Worm (Caenorhabditis elegans) whole organism, young adult: Measurements from ENCODE around the gene gldi-7.
A peak's percentile ranks its signal among the peaks of the same experiment; 100 is the strongest.

ENCODE experiments used
- B0035.1 ChIP-seq: sonication (generic microtip); optimal IDR thresholded peaks from 2 replicates; lab custom pipeline; 2016; ENCODE audit warnings: missing genetic modification characterization, mild to moderate bottlenecking, missing compliant biosample characterization, missing genotype, missing genetic modification reagents
- C17E4.6 ChIP-seq: fragments of 200-800 bp; sonication (Bioruptor generic); IDR thresholded peaks from 2 replicates; pipeline ENCODE4 v1.3.6; 2022; ENCODE audit warnings: missing genetic modification reagents, missing genetic modification characterization, missing compliant biosample characterization
- D2030.7 ChIP-seq: fragments of 200-800 bp; sonication (Bioruptor generic); IDR thresholded peaks from 2 replicates; pipeline ENCODE4 v1.3.6; 2022; ENCODE audit warnings: missing genetic modification reagents, missing genetic modification characterization, missing compliant biosample characterization
- F33H1.4 ChIP-seq: fragments of 200-800 bp; sonication (Bioruptor generic); IDR thresholded peaks from 2 replicates; pipeline ENCODE4 v1.3.6; 2022; ENCODE audit warnings: missing genetic modification reagents, missing genetic modification characterization, missing compliant biosample characterization
- F52B5.7 ChIP-seq: sonication (generic microtip); optimal IDR thresholded peaks from 2 replicates; lab custom pipeline; 2016; ENCODE audit warnings: mild to moderate bottlenecking, missing genetic modification characterization, missing compliant biosample characterization
- F55B11.4 ChIP-seq: sonication (generic microtip); optimal IDR thresholded peaks from 2 replicates; lab custom pipeline; 2016; ENCODE audit warnings: missing compliant biosample characterization, missing genetic modification characterization, borderline replicate concordance; ENCODE audit not compliant: insufficient read depth
- K11D2.4 ChIP-seq: fragments of 200-800 bp; sonication (Bioruptor generic); IDR thresholded peaks from 2 replicates; pipeline ENCODE4 v1.3.6; 2022; ENCODE audit warnings: missing genetic modification reagents, missing genetic modification characterization, missing compliant biosample characterization
- K12H6.12 ChIP-seq: fragments of 200-800 bp; sonication (Bioruptor generic); optimal IDR thresholded peaks from 2 replicates; lab custom pipeline; 2018; ENCODE audit warnings: mild to moderate bottlenecking, missing genetic modification characterization, missing compliant biosample characterization
- Y53F4B.3 ChIP-seq: fragments of 200-800 bp; sonication (Bioruptor generic); IDR thresholded peaks from 2 replicates; pipeline ENCODE4 v1.3.6; 2022; ENCODE audit warnings: missing genetic modification reagents, missing genetic modification characterization, missing compliant biosample characterization
- Y67H2A.10 ChIP-seq: fragments of 200-800 bp; sonication (Bioruptor generic); conservative IDR thresholded peaks from 2 replicates; pipeline ENCODE4 v1.3.6; 2022; ENCODE audit warnings: missing genetic modification reagents, missing genetic modification characterization, missing compliant biosample characterization
- Y95B8A.8 ChIP-seq: fragments of 200-800 bp; sonication (Bioruptor generic); IDR thresholded peaks from 2 replicates; pipeline ENCODE4 v1.3.6; 2022; ENCODE audit warnings: missing genetic modification reagents, missing genetic modification characterization, missing compliant biosample characterization
- ZK185.1 ChIP-seq: sonication (generic microtip); optimal IDR thresholded peaks from 2 replicates; lab custom pipeline; 2016; ENCODE audit warnings: mild to moderate bottlenecking, missing genetic modification characterization, missing compliant biosample characterization; ENCODE audit not compliant: poor library complexity, severe bottlenecking
- aptf-2 ChIP-seq: fragments of 200-800 bp; sonication (Bioruptor generic); conservative IDR thresholded peaks from 2 replicates; pipeline ENCODE4 v1.3.6; 2022; ENCODE audit warnings: missing genetic modification reagents, missing genetic modification characterization, missing compliant biosample characterization
- atf-7 ChIP-seq: sonication (generic microtip); optimal IDR thresholded peaks from 2 replicates; lab custom pipeline; 2017; ENCODE audit warnings: mild to moderate bottlenecking, missing genetic modification characterization, missing compliant biosample characterization
- attf-5 ChIP-seq: fragments of 200-800 bp; sonication (Bioruptor generic); optimal IDR thresholded peaks from 2 replicates; lab custom pipeline; 2018; ENCODE audit warnings: mild to moderate bottlenecking, missing genetic modification characterization, missing compliant biosample characterization
- bed-1 ChIP-seq: fragments of 200-800 bp; sonication (Bioruptor generic); IDR thresholded peaks from 2 replicates; pipeline ENCODE4 v1.3.6; 2022; ENCODE audit warnings: missing genetic modification reagents, missing genetic modification characterization, missing compliant biosample characterization
- cebp-1 ChIP-seq, 2 experiments: fragments of 200-800 bp in 1 of 2; sonication (Bioruptor generic) in 1 of 2; sonication (generic microtip) in 1 of 2; IDR thresholded peaks in 1 of 2; optimal IDR thresholded peaks in 1 of 2; 2 replicates each; pipeline versions ENCODE4 v1.3.6 to Lab custom; 2017 to 2022; ENCODE audit warnings: missing compliant biosample characterization in 2 of 2, missing genetic modification characterization in 2 of 2, mild to moderate bottlenecking in 1 of 2, missing genetic modification reagents in 1 of 2, moderate library complexity in 1 of 2
- ceh-40 ChIP-seq: fragments of 200-800 bp; sonication (Bioruptor generic); IDR thresholded peaks from 2 replicates; pipeline ENCODE4 v1.3.6; 2022; ENCODE audit warnings: missing genetic modification characterization, missing compliant biosample characterization
- chd-7 ChIP-seq: sonication (generic microtip); optimal IDR thresholded peaks from 2 replicates; lab custom pipeline; 2016; ENCODE audit warnings: mild to moderate bottlenecking, missing genetic modification characterization, moderate library complexity, missing compliant biosample characterization
- die-1 ChIP-seq: sonication (generic microtip); optimal IDR thresholded peaks from 2 replicates; lab custom pipeline; 2016; ENCODE audit warnings: missing genotype, mild to moderate bottlenecking, missing genetic modification characterization, missing compliant biosample characterization
- dpff-1 ChIP-seq: sonication (generic microtip); optimal IDR thresholded peaks from 2 replicates; lab custom pipeline; 2017; ENCODE audit warnings: mild to moderate bottlenecking, missing genetic modification characterization, missing compliant biosample characterization
- him-1 ChIP-seq: sonication (generic microtip); optimal IDR thresholded peaks from 2 replicates; lab custom pipeline; 2016; ENCODE audit warnings: missing genotype, missing genetic modification reagents, missing genetic modification characterization, missing compliant biosample characterization
- hlh-12 ChIP-seq: sonication (generic microtip); optimal IDR thresholded peaks from 2 replicates; lab custom pipeline; 2016; ENCODE audit warnings: missing genetic modification characterization, missing compliant biosample characterization
- hmg-1.2 ChIP-seq: fragments of 200-800 bp; sonication (Bioruptor generic); IDR thresholded peaks from 2 replicates; pipeline ENCODE4 v1.3.6; 2022; ENCODE audit warnings: missing genetic modification reagents, missing genetic modification characterization, missing compliant biosample characterization
- hrde-1 ChIP-seq: sonication (generic microtip); optimal IDR thresholded peaks from 2 replicates; lab custom pipeline; 2016; ENCODE audit warnings: missing genetic modification characterization, mild to moderate bottlenecking, missing compliant biosample characterization, moderate library complexity, missing genotype, missing genetic modification reagents, borderline replicate concordance
- lin-26 ChIP-seq: fragments of 200-800 bp; sonication (Bioruptor generic); IDR thresholded peaks from 2 replicates; pipeline ENCODE4 v1.3.6; 2022; ENCODE audit warnings: missing genetic modification reagents, missing genetic modification characterization, missing compliant biosample characterization
- lin-35 ChIP-seq, 3 experiments: fragments of 150-350 bp in 2 of 3; sonication (generic microtip) in 1 of 3; optimal IDR thresholded peaks; 2 replicates each; lab custom pipeline; 2014 to 2018; ENCODE audit warnings: missing biosample characterization in 3 of 3, missing genetic modification characterization in 3 of 3, missing genetic modification reagents in 3 of 3
- lin-54 ChIP-seq: fragments of 200-800 bp; sonication (Bioruptor generic); optimal IDR thresholded peaks from 2 replicates; lab custom pipeline; 2018; ENCODE audit warnings: mild to moderate bottlenecking, missing genetic modification characterization, missing compliant biosample characterization
- lir-1 ChIP-seq: fragments of 200-800 bp; sonication (Bioruptor generic); conservative IDR thresholded peaks from 2 replicates; pipeline ENCODE4 v1.3.6; 2022; ENCODE audit warnings: missing genetic modification reagents, missing genetic modification characterization, missing compliant biosample characterization
- madf-8 ChIP-seq: fragments of 200-800 bp; sonication (Bioruptor generic); conservative IDR thresholded peaks from 2 replicates; pipeline ENCODE4 v1.3.6; 2022; ENCODE audit warnings: missing genetic modification reagents, missing genetic modification characterization, missing compliant biosample characterization
- mcd-1 ChIP-seq: fragments of 200-800 bp; sonication (Bioruptor generic); IDR thresholded peaks from 2 replicates; pipeline ENCODE4 v1.3.6; 2022; ENCODE audit warnings: missing genetic modification reagents, missing genetic modification characterization, missing compliant biosample characterization
- nfya-1 ChIP-seq: sonication (generic microtip); optimal IDR thresholded peaks from 2 replicates; lab custom pipeline; 2017; ENCODE audit warnings: antibody characterized with exemption, missing compliant biosample characterization, missing genetic modification characterization, borderline replicate concordance; ENCODE audit not compliant: insufficient read depth
- nhr-179 ChIP-seq: sonication (generic microtip); optimal IDR thresholded peaks from 2 replicates; lab custom pipeline; 2016; ENCODE audit warnings: mild to moderate bottlenecking, missing genetic modification characterization, missing compliant biosample characterization
- nhr-80 ChIP-seq: sonication (generic microtip); optimal IDR thresholded peaks from 2 replicates; lab custom pipeline; 2016; ENCODE audit warnings: missing genetic modification characterization, missing compliant biosample characterization
- pbrm-1 ChIP-seq: fragments of 200-800 bp; sonication (Bioruptor generic); IDR thresholded peaks from 2 replicates; pipeline ENCODE4 v1.3.6; 2022; ENCODE audit warnings: missing genetic modification reagents, missing genetic modification characterization, missing compliant biosample characterization
- sdz-38 ChIP-seq: sonication (generic microtip); optimal IDR thresholded peaks from 2 replicates; lab custom pipeline; 2016; ENCODE audit warnings: missing genotype, missing genetic modification characterization, missing compliant biosample characterization
- sea-2 ChIP-seq: fragments of 200-800 bp; sonication (Bioruptor generic); IDR thresholded peaks from 2 replicates; pipeline ENCODE4 v1.3.6; 2022; ENCODE audit warnings: missing genetic modification characterization, missing compliant biosample characterization
- snpc-1.1 ChIP-seq: sonication (generic microtip); optimal IDR thresholded peaks from 2 replicates; lab custom pipeline; 2017; ENCODE audit warnings: missing genetic modification characterization, mild to moderate bottlenecking, missing compliant biosample characterization, antibody characterized with exemption, moderate library complexity, missing genotype, missing genetic modification reagents; ENCODE audit not compliant: insufficient read depth
- snpc-4 ChIP-seq, 5 experiments: fragments of 150-350 bp in 1 of 5; sonication (generic microtip) in 4 of 5; optimal IDR thresholded peaks; 2 replicates each; lab custom pipeline; 2014 to 2018; ENCODE audit warnings: missing genetic modification characterization in 5 of 5, missing biosample characterization in 3 of 5, antibody characterized with exemption in 2 of 5, mild to moderate bottlenecking in 2 of 5, missing compliant biosample characterization in 2 of 5, missing genotype in 2 of 5, moderate library complexity in 2 of 5, missing genetic modification reagents in 1 of 5
- tbp1 ChIP-seq: fragments of 200-800 bp; sonication (Bioruptor generic); optimal IDR thresholded peaks from 2 replicates; lab custom pipeline; 2018; ENCODE audit warnings: mild to moderate bottlenecking, missing genetic modification characterization, missing compliant biosample characterization
- tlf-1 ChIP-seq: fragments of 200-800 bp; sonication (Bioruptor generic); optimal IDR thresholded peaks from 2 replicates; lab custom pipeline; 2018; ENCODE audit warnings: mild to moderate bottlenecking, missing genetic modification characterization, missing compliant biosample characterization
- unc-130 ChIP-seq: sonication (generic microtip); optimal IDR thresholded peaks from 2 replicates; lab custom pipeline; 2016; ENCODE audit warnings: missing genetic modification reagents, missing genetic modification characterization, missing compliant biosample characterization
- ztf-22 ChIP-seq: fragments of 200-800 bp; sonication (Bioruptor generic); optimal IDR thresholded peaks from 2 replicates; lab custom pipeline; 2018; ENCODE audit warnings: mild to moderate bottlenecking, missing genetic modification characterization, moderate library complexity, missing compliant biosample characterization
- ztf-25 ChIP-seq: fragments of 200-800 bp; sonication (Bioruptor generic); IDR thresholded peaks from 2 replicates; pipeline ENCODE4 v1.3.6; 2022; ENCODE audit warnings: missing genetic modification reagents, missing genetic modification characterization, missing compliant biosample characterization

The gldi-7 gene

DNA sequence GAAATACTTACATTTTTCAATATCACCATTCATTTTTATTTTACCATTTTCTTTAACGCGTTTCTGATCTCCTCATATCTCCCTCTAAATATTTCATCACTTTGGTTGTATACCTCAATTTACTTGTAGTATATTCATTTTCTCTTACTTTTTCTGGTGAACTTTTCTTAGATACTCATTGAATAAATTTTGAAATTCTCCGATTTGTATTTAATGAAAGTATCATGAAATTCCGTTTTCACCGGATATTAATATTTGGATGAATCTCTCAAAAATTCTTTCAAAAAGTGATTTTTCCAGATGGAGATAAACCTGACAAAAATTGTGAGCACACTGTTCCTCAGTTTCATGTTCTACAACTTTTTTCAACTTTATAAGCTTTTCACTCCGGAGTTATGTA is 12.8 kb downstream of the gldi-7 start, which contains the start of gene T13H5.8:
TSS of gene T13H5.8 (plus strand) at position 301 of the 400 bp plus-strand sequence.
- no peak for TF ChIP-seq hrde-1 (tag; lab: Kevin White, UChicago)

DNA sequence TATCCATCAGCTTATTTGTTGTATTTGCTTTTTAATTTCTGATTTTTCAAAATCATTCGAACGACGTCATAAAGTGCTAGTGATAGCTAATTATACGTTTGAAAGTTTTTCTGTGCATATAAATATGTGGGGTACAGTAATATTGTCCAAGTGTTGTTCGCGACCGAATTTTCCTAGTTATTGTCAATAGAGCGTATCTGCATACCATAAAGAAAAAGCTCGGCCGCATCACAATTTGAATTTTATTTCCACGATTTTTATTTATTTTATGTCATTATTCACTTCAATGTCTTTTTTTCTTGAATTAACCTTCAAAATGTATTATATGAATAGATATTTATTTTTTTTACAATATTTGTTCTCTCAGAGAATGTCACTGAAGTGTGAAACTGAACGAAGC is 14.2 kb downstream of the gldi-7 start, which contains the start of gene rnh-2:
TSS of gene rnh-2 (plus strand) at position 368 of the 400 bp plus-strand sequence.
- TF ChIP-seq D2030.7 (GFP tag; lab: Robert Waterston, UW) (peak; percentile 62), sdz-38 (tag; lab: Kevin White, UChicago) (no peak), hlh-12 (no peak), C17E4.6 (GFP tag; lab: Robert Waterston, UW) (no peak), die-1 (tag; lab: Kevin White, UChicago) (no peak), him-1 (tag; lab: Kevin White, UChicago) (peak; percentile 78), bed-1 (GFP tag; lab: Robert Waterston, UW) (no peak), ZK185.1 (tag; lab: Kevin White, UChicago) (peak; percentile 84), K12H6.12 (tag; lab: Kevin White, UChicago) (peak; percentile 1), snpc-1.1 (tag; lab: Kevin White, UChicago) (no peak), nfya-1 (no peak), pbrm-1 (GFP tag; lab: Robert Waterston, UW) (peak; percentile 67), madf-8 (GFP tag; lab: Robert Waterston, UW) (peak; percentile 80), lin-54 (peak; percentile 76), sea-2 (GFP tag; lab: Robert Waterston, UW) (no peak), F52B5.7 (no peak), dpff-1 (tag; lab: Kevin White, UChicago) (no peak), K11D2.4 (GFP tag; lab: Robert Waterston, UW) (0 out of 2 replicates have a peak, but pooled peaks have one; percentile 23), snpc-4 (GFP tag; optimal IDR thresholded peaks at IDR 0.05; lab: Kevin White, UChicago) (no peak), snpc-4 (tag; optimal IDR thresholded peaks at IDR 0.05; lab: Kevin White, UChicago) (peak in 2 of 4 experiments; percentile 57 to 68), chd-7 (tag; lab: Kevin White, UChicago) (no peak), lin-26 (GFP tag; lab: Robert Waterston, UW) (no peak), aptf-2 (GFP tag; lab: Robert Waterston, UW) (0 out of 2 replicates have a peak, but pooled peaks have one; percentile 34), unc-130 (GFP tag; lab: Kevin White, UChicago) (peak; percentile 88), nhr-80 (tag; lab: Kevin White, UChicago) (peak; percentile 55), nhr-179 (no peak), tbp1 (GFP tag; lab: Kevin White, UChicago) (peak; percentile 55), ceh-40 (GFP tag; lab: Robert Waterston, UW) (peak; percentile 64; the same call in 1 of the 2 replicates), cebp-1 (GFP tag; IDR thresholded peaks at IDR 0.05; lab: Robert Waterston, UW) (no peak), cebp-1 (tag; optimal IDR thresholded peaks at IDR 0.05; lab: Kevin White, UChicago) (peak; percentile 50), F33H1.4 (GFP tag; lab: Robert Waterston, UW) (peak; percentile 65), mcd-1 (peak; percentile 94), Y95B8A.8 (GFP tag; lab: Robert Waterston, UW) (0 out of 2 replicates have a peak, but pooled peaks have one; percentile 14), ztf-22 (GFP tag; lab: Kevin White, UChicago) (no peak), lir-1 (0 out of 2 replicates have a peak, but pooled peaks have one; percentile 36), tlf-1 (GFP tag; lab: Kevin White, UChicago) (peak; percentile 54), F55B11.4 (tag; lab: Kevin White, UChicago) (no peak), attf-5 (GFP tag; lab: Kevin White, UChicago) (peak; percentile 87), B0035.1 (no peak), Y53F4B.3 (GFP tag; lab: Robert Waterston, UW) (no peak), ztf-25 (GFP tag; lab: Robert Waterston, UW) (peak; percentile 72; the same call in 1 of the 2 replicates), atf-7 (tag; lab: Kevin White, UChicago) (no peak), hmg-1.2 (GFP tag; lab: Robert Waterston, UW) (peak; percentile 60), lin-35 (GFP tag; optimal IDR thresholded peaks at IDR 0.05; lab: Kevin White, UChicago) (peak in 1 of 3 experiments; percentile 58), Y67H2A.10 (GFP tag; lab: Robert Waterston, UW) (peak; percentile 44; the same call in 1 of the 2 replicates)
